Fruit fly (Drosophila melanogaster) whole organism, embryonic: ENCODE measurements around the gene Sas-6.

Source experiments
- Antp ChIP-seq: fragments of 200-800 bp; sonication (Bioruptor generic); optimal IDR thresholded peaks from 3 replicates; lab custom pipeline; 2016; ENCODE audit warnings: missing biosample characterization, missing genetic modification characterization
- BEAF-32 ChIP-seq: fragments of 200-800 bp; sonication (Bioruptor generic); optimal IDR thresholded peaks from 3 replicates; lab custom pipeline; 2017; ENCODE audit warnings: missing biosample characterization, missing genetic modification characterization, mild to moderate bottlenecking, moderate library complexity, missing genetic modification reagents
- CG1024 ChIP-seq: fragments of 200-800 bp; sonication (Bioruptor generic); IDR thresholded peaks from 2 replicates; pipeline ENCODE4 v1.3.6; 2022; ENCODE audit warnings: missing biosample characterization, missing genetic modification characterization
- CG11560 ChIP-seq: fragments of 200-800 bp; sonication (Bioruptor generic); IDR thresholded peaks from 3 replicates; pipeline ENCODE4 v1.3.6; 2022; ENCODE audit warnings: missing biosample characterization, missing genetic modification characterization
- CG12659 ChIP-seq: fragments of 200-800 bp; sonication (Bioruptor generic); optimal IDR thresholded peaks from 3 replicates; lab custom pipeline; 2017; ENCODE audit warnings: mild to moderate bottlenecking, missing biosample characterization, missing genetic modification reagents, missing genetic modification characterization
- CG15011 ChIP-seq: fragments of 200-800 bp; sonication (Bioruptor generic); optimal IDR thresholded peaks from 3 replicates; lab custom pipeline; 2018; ENCODE audit warnings: missing biosample characterization, mild to moderate bottlenecking, missing genetic modification characterization
- CG15073 ChIP-seq: fragments of 200-800 bp; sonication (Bioruptor generic); optimal IDR thresholded peaks from 2 replicates; lab custom pipeline; 2016; ENCODE audit warnings: missing biosample characterization, missing genetic modification characterization
- CG18011 ChIP-seq: fragments of 200-800 bp; sonication (Bioruptor generic); optimal IDR thresholded peaks from 2 replicates; lab custom pipeline; 2017; ENCODE audit warnings: missing biosample characterization, missing genetic modification characterization, mild to moderate bottlenecking, moderate library complexity, missing genotype
- CG2129 ChIP-seq: fragments of 200-800 bp; sonication (Bioruptor generic); IDR thresholded peaks from 2 replicates; pipeline ENCODE4 v1.3.6; 2022; ENCODE audit warnings: missing biosample characterization, missing genetic modification characterization; ENCODE audit not compliant: partially characterized antibody
- CG3065 ChIP-seq: fragments of 200-800 bp; sonication (Bioruptor generic); optimal IDR thresholded peaks from 2 replicates; lab custom pipeline; 2016; ENCODE audit warnings: missing biosample characterization, missing genetic modification characterization
- CG8290 ChIP-seq, 3 experiments: fragments of 200-800 bp; sonication (Bioruptor generic); optimal IDR thresholded peaks; 2 replicates each; lab custom pipeline; 2016 to 2019; ENCODE audit warnings: missing biosample characterization in 3 of 3, missing genetic modification characterization in 3 of 3, mild to moderate bottlenecking in 2 of 3, moderate library complexity in 1 of 3
- CG8388 ChIP-seq: fragments of 200-800 bp; sonication (Bioruptor generic); optimal IDR thresholded peaks from 2 replicates; lab custom pipeline; 2019; ENCODE audit warnings: missing biosample characterization, mild to moderate bottlenecking, missing genetic modification characterization, moderate library complexity
- CG9215 ChIP-seq: fragments of 200-800 bp; sonication (Bioruptor generic); IDR thresholded peaks from 2 replicates; pipeline ENCODE4 v1.3.6; 2022; ENCODE audit warnings: missing biosample characterization, missing genetic modification characterization
- CG9876 ChIP-seq: fragments of 200-800 bp; sonication (Bioruptor generic); optimal IDR thresholded peaks from 2 replicates; lab custom pipeline; 2016; ENCODE audit warnings: missing biosample characterization, missing genetic modification characterization
- Dfd ChIP-seq, 2 experiments: fragments of >200 bp; optimal IDR thresholded peaks; 2 replicates each; lab custom pipeline; 2017; ENCODE audit warnings: missing biosample characterization in 2 of 2, missing genetic modification characterization in 2 of 2
- Ets65A ChIP-seq: fragments of 200-800 bp; sonication (Bioruptor generic); peaks from one replicate; lab custom pipeline; 2016; ENCODE audit warnings: missing biosample characterization, missing genetic modification characterization
- HLH3B ChIP-seq: fragments of 200-800 bp; sonication (Bioruptor generic); IDR thresholded peaks from 2 replicates; pipeline ENCODE4 v1.3.6; 2022; ENCODE audit warnings: missing biosample characterization, missing genetic modification characterization
- HLH54F ChIP-seq: fragments of 200-800 bp; sonication (Bioruptor generic); optimal IDR thresholded peaks from 3 replicates; lab custom pipeline; 2016; ENCODE audit warnings: missing biosample characterization, missing genetic modification characterization
- Hr51 ChIP-seq, 2 experiments: fragments of 200-800 bp; sonication (Bioruptor generic); optimal IDR thresholded peaks; 2 replicates in 1 of 2; 3 replicates in 1 of 2; lab custom pipeline; 2016 to 2018; ENCODE audit warnings: missing biosample characterization in 2 of 2, missing genetic modification characterization in 2 of 2, mild to moderate bottlenecking in 1 of 2, moderate library complexity in 1 of 2
- Hr78 ChIP-seq, 2 experiments: fragments of 200-800 bp in 1 of 2; fragments of >200 bp in 1 of 2; sonication (Bioruptor generic) in 1 of 2; optimal IDR thresholded peaks; 2 replicates each; lab custom pipeline; 2017 to 2019; ENCODE audit warnings: missing biosample characterization in 2 of 2, missing genetic modification characterization in 2 of 2, mild to moderate bottlenecking in 1 of 2, moderate library complexity in 1 of 2
- MTF-1 ChIP-seq: fragments of 200-800 bp; sonication (Bioruptor generic); optimal IDR thresholded peaks from 2 replicates; lab custom pipeline; 2018; ENCODE audit warnings: missing biosample characterization, mild to moderate bottlenecking, missing genetic modification characterization, borderline replicate concordance
- NK7.1 ChIP-seq: fragments of 200-800 bp; sonication (Bioruptor generic); optimal IDR thresholded peaks from 3 replicates; lab custom pipeline; 2016; ENCODE audit warnings: missing biosample characterization, missing genetic modification characterization
- Neu2 ChIP-seq: fragments of 200-800 bp; sonication (Bioruptor generic); optimal IDR thresholded peaks from 3 replicates; lab custom pipeline; 2016; ENCODE audit warnings: missing biosample characterization, missing genetic modification characterization, borderline replicate concordance
- Ssrp ChIP-seq: fragments of 200-800 bp; sonication (Bioruptor generic); optimal IDR thresholded peaks from 2 replicates; lab custom pipeline; 2018; ENCODE audit warnings: missing biosample characterization, mild to moderate bottlenecking, missing genetic modification characterization, moderate library complexity
- YL-1 ChIP-seq: fragments of 200-800 bp; sonication (Bioruptor generic); optimal IDR thresholded peaks from 3 replicates; lab custom pipeline; 2017; ENCODE audit warnings: missing biosample characterization, mild to moderate bottlenecking, missing genetic modification characterization
- ab ChIP-seq: fragments of 200-800 bp; sonication (Bioruptor generic); optimal IDR thresholded peaks from 2 replicates; lab custom pipeline; 2016; ENCODE audit warnings: missing biosample characterization, missing genetic modification characterization
- dati ChIP-seq: fragments of 200-800 bp; sonication (Bioruptor generic); IDR thresholded peaks from 2 replicates; pipeline ENCODE4 v1.3.6; 2022; ENCODE audit warnings: missing biosample characterization, missing genetic modification characterization
- dmrt99B ChIP-seq: fragments of 200-800 bp; sonication (Bioruptor generic); optimal IDR thresholded peaks from 2 replicates; lab custom pipeline; 2018; ENCODE audit warnings: missing biosample characterization, mild to moderate bottlenecking, missing genetic modification characterization, moderate library complexity
- gsb ChIP-seq: fragments of 200-800 bp; sonication (Bioruptor generic); IDR thresholded peaks from 2 replicates; pipeline ENCODE4 v1.3.6; 2022; ENCODE audit warnings: missing biosample characterization, missing genetic modification characterization
- gsb-n ChIP-seq: fragments of 200-800 bp; sonication (Bioruptor generic); optimal IDR thresholded peaks from 3 replicates; lab custom pipeline; 2018; ENCODE audit warnings: missing biosample characterization, mild to moderate bottlenecking, missing genetic modification characterization
- ind ChIP-seq: fragments of 200-800 bp; sonication (Bioruptor generic); optimal IDR thresholded peaks from 3 replicates; lab custom pipeline; 2016; ENCODE audit warnings: missing biosample characterization, missing genetic modification characterization
- kah ChIP-seq: fragments of 200-800 bp; sonication (Bioruptor generic); optimal IDR thresholded peaks from 2 replicates; lab custom pipeline; 2018; ENCODE audit warnings: missing biosample characterization, mild to moderate bottlenecking, missing genetic modification characterization
- lola ChIP-seq, 3 experiments: fragments of >200 bp in 2 of 3; fragments of 200-800 bp in 1 of 3; sonication (Bioruptor generic) in 1 of 3; optimal IDR thresholded peaks; 2 replicates each; lab custom pipeline; 2017 to 2019; ENCODE audit warnings: missing biosample characterization in 3 of 3, missing genetic modification characterization in 3 of 3, mild to moderate bottlenecking in 1 of 3, moderate library complexity in 1 of 3
- mirr ChIP-seq: fragments of 200-800 bp; sonication (Bioruptor generic); optimal IDR thresholded peaks from 3 replicates; lab custom pipeline; 2018; ENCODE audit warnings: missing biosample characterization, mild to moderate bottlenecking, missing genetic modification characterization
- mld ChIP-seq: fragments of 200-800 bp; sonication (Bioruptor generic); IDR thresholded peaks from 3 replicates; pipeline ENCODE4 v1.3.6; 2022; ENCODE audit warnings: missing biosample characterization, missing genetic modification characterization; ENCODE audit not compliant: partially characterized antibody
- otp ChIP-seq: fragments of 200-800 bp; sonication (Bioruptor generic); IDR thresholded peaks from 3 replicates; pipeline ENCODE4, ENCODE4 v1.3.6; 2022; ENCODE audit warnings: missing biosample characterization, missing genetic modification characterization
- pb ChIP-seq: fragments of 200-800 bp; sonication (Bioruptor generic); optimal IDR thresholded peaks from 3 replicates; lab custom pipeline; 2016; ENCODE audit warnings: missing biosample characterization, missing genetic modification characterization
- pfk ChIP-seq: fragments of 200-800 bp; sonication (Bioruptor generic); optimal IDR thresholded peaks from 2 replicates; lab custom pipeline; 2018; ENCODE audit warnings: missing biosample characterization, mild to moderate bottlenecking, missing genetic modification characterization, moderate library complexity
- phol ChIP-seq: fragments of 200-800 bp; sonication (Bioruptor generic); optimal IDR thresholded peaks from 3 replicates; lab custom pipeline; 2018; ENCODE audit warnings: missing biosample characterization, mild to moderate bottlenecking, missing genetic modification characterization, moderate library complexity
- prd ChIP-seq, 3 experiments: fragments of >200 bp in 2 of 3; fragments of 200-800 bp in 1 of 3; sonication (Bioruptor generic) in 1 of 3; optimal IDR thresholded peaks in 2 of 3; IDR thresholded peaks in 1 of 3; 2 replicates in 2 of 3; 3 replicates in 1 of 3; pipeline versions ENCODE4 v1.3.6 to Lab custom; 2017 to 2022; ENCODE audit warnings: missing biosample characterization in 1 of 3, missing genetic modification characterization in 1 of 3
- sisA ChIP-seq: fragments of 200-800 bp; sonication (Bioruptor generic); IDR thresholded peaks from 2 replicates; pipeline ENCODE4 v1.3.6; 2022; ENCODE audit warnings: missing biosample characterization, missing genetic modification characterization
- sr ChIP-seq: fragments of 200-800 bp; sonication (Bioruptor generic); IDR thresholded peaks from 3 replicates; pipeline ENCODE4 v1.3.6; 2022; ENCODE audit warnings: missing biosample characterization, missing genetic modification characterization
- sug ChIP-seq: fragments of 200-800 bp; optimal IDR thresholded peaks from 2 replicates; lab custom pipeline; 2019; ENCODE audit warnings: missing biosample characterization, mild to moderate bottlenecking, missing genetic modification characterization, moderate library complexity
- tap ChIP-seq: fragments of 200-800 bp; optimal IDR thresholded peaks from 3 replicates; lab custom pipeline; 2019; ENCODE audit warnings: missing biosample characterization, mild to moderate bottlenecking, missing genetic modification characterization, moderate library complexity
- tin ChIP-seq: fragments of 200-800 bp; sonication (Bioruptor generic); optimal IDR thresholded peaks from 3 replicates; lab custom pipeline; 2016; ENCODE audit warnings: missing biosample characterization, missing genetic modification characterization
- vnd ChIP-seq: fragments of 200-800 bp; sonication (Bioruptor generic); IDR thresholded peaks from 3 replicates; pipeline ENCODE4 v1.3.6; 2022; ENCODE audit warnings: missing biosample characterization, missing genetic modification characterization; ENCODE audit not compliant: partially characterized antibody
- wor ChIP-seq: fragments of 200-800 bp; sonication (Bioruptor generic); IDR thresholded peaks from 2 replicates; pipeline ENCODE4 v1.3.6; 2022; ENCODE audit warnings: missing biosample characterization, missing genetic modification characterization
- yki ChIP-seq: fragments of >200 bp; optimal IDR thresholded peaks from 3 replicates; lab custom pipeline; 2018

Sas-6 gene

DNA sequence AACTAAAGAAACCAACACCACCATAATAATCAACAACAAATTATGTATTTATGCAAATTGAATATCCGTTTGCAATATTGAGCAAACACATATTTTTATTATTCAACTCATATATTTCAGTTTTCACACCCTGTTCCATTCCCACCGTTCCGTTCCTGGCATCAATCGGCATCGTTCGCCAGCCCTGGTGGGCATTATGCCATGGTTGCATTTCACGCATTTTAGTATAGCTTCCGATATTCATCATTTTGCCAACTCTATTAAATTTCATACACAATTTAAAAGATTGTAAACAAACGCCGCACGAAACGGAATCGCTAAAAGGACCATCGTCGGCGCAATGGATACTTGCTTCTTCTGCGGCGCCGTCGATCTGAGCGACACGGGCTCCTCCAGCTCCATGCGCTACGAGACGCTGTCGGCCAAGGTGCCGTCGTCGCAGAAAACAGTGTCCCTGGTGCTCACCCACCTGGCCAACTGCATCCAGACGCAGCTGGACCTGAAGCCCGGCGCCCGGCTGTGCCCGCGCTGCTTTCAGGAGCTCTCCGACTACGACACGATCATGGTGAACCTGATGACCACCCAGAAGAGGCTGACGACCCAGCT lies 48.1 kb downstream of the Sas-6 start, which contains the start of gene Sry-delta (continued):
- TF ChIP-seq pb (GFP tag; lab: Kevin White, UChicago), result no peak
- TF ChIP-seq wor (GFP tag; lab: Robert Waterston, UW), result no peak
- TF ChIP-seq gsb-n (tag; lab: Kevin White, UChicago), result no peak
- no peak for TF ChIP-seq dmrt99B (tag; lab: Kevin White, UChicago)
- peak; percentile 88 for TF ChIP-seq ind (GFP tag; lab: Kevin White, UChicago)
- TF ChIP-seq CG15073 (GFP tag; lab: Kevin White, UChicago), result peak; percentile 3
- peak; percentile 78 for TF ChIP-seq sisA (GFP tag; lab: Robert Waterston, UW)
- TF ChIP-seq lola (GFP tag; optimal IDR thresholded peaks at IDR 0.05; lab: Kevin White, UChicago), result peak in 1 of 3 experiments; percentile 34
- peak; percentile 85 for TF ChIP-seq CG1024 (GFP tag; lab: Robert Waterston, UW)
- 0 out of 2 replicates have a peak, but pooled peaks have one; percentile 8 for TF ChIP-seq gsb
- TF ChIP-seq yki (lab: Kevin White, UChicago), result no peak
- TF ChIP-seq CG11560 (tag; lab: Robert Waterston, UW), result 0 out of 3 replicates have a peak, but pooled peaks have one; percentile 28
- no peak for TF ChIP-seq Dfd (GFP tag; optimal IDR thresholded peaks at IDR 0.05; lab: Kevin White, UChicago)
- peak; percentile 40 for TF ChIP-seq Ssrp
- peak; percentile 56 for TF ChIP-seq CG2129
- peak in 1 of 2 experiments; percentile 88 for TF ChIP-seq Hr51 (GFP tag; optimal IDR thresholded peaks at IDR 0.05; lab: Kevin White, UChicago)
- TF ChIP-seq BEAF-32 (GFP tag; lab: Kevin White, UChicago), result peak; percentile 89
- peak; percentile 41; the same call in 1 of the 3 replicates for TF ChIP-seq mld
- peak; percentile 80 for TF ChIP-seq otp
- peak; percentile 59; the same call in 2 of the 3 replicates for TF ChIP-seq sr (GFP tag; lab: Robert Waterston, UW)
- peak; percentile 91 for TF ChIP-seq tin (GFP tag; lab: Kevin White, UChicago)
- no peak for TF ChIP-seq prd (optimal IDR thresholded peaks at IDR 0.05; lab: Kevin White, UChicago)
- peak; percentile 83 for TF ChIP-seq prd (GFP tag; IDR thresholded peaks at IDR 0.05; lab: Robert Waterston, UW)
- peak; percentile 99 for TF ChIP-seq Ets65A
- TF ChIP-seq HLH54F (GFP tag; lab: Kevin White, UChicago), result peak; percentile 90
- peak; percentile 51 for TF ChIP-seq tap (tag; lab: Kevin White, UChicago)
- peak; percentile 63 for TF ChIP-seq HLH3B (GFP tag; lab: Robert Waterston, UW)
- peak; percentile 75 for TF ChIP-seq CG9215
- peak; percentile 51 for TF ChIP-seq MTF-1
- peak; percentile 92 for TF ChIP-seq CG9876 (GFP tag; lab: Kevin White, UChicago)
- TF ChIP-seq YL-1 (GFP tag; lab: Kevin White, UChicago), result peak; percentile 98
- TF ChIP-seq CG15011 (GFP tag; lab: Kevin White, UChicago), result no peak
- peak; percentile 14 for TF ChIP-seq Neu2
- peak; percentile 85 for TF ChIP-seq phol
- peak; percentile 21 for TF ChIP-seq kah (GFP tag; lab: Kevin White, UChicago)
- TF ChIP-seq mirr (GFP tag; lab: Kevin White, UChicago), result peak; percentile 82
- peak; percentile 69 for TF ChIP-seq NK7.1 (GFP tag; lab: Kevin White, UChicago)
- peak; percentile 72 for TF ChIP-seq CG8290 (GFP tag; optimal IDR thresholded peaks at IDR 0.05; lab: Kevin White, UChicago)
- peak in 1 of 2 experiments; percentile 37 for TF ChIP-seq CG8290 (tag; optimal IDR thresholded peaks at IDR 0.05; lab: Kevin White, UChicago)
- TF ChIP-seq vnd (GFP tag; lab: Robert Waterston, UW), result peak; percentile 46; the same call in 2 of the 3 replicates
- TF ChIP-seq pfk, result peak; percentile 99
- TF ChIP-seq sug, result peak; percentile 86
- peak; percentile 92 for TF ChIP-seq Antp (GFP tag; lab: Kevin White, UChicago)
- no peak for TF ChIP-seq Hr78 (GFP tag; optimal IDR thresholded peaks at IDR 0.05; lab: Kevin White, UChicago)
- no peak for TF ChIP-seq dati (GFP tag; lab: Robert Waterston, UW)
- peak; percentile 56 for TF ChIP-seq CG8388
- peak; percentile 45 for TF ChIP-seq ab (GFP tag; lab: Kevin White, UChicago)
- peak; percentile 91 for TF ChIP-seq CG12659 (GFP tag; lab: Kevin White, UChicago)
- TF ChIP-seq CG18011 (GFP tag; lab: Kevin White, UChicago), result peak; percentile 72
- peak; percentile 45 for TF ChIP-seq CG3065 (GFP tag; lab: Kevin White, UChicago)
